Fruit fly (Drosophila melanogaster) whole organism, embryonic: ENCODE data around the gene CG14507.
A peak's percentile ranks its signal among the peaks of the same experiment; 100 is the strongest.

Experiments
- Asciz ChIP-seq: fragments of 200-800 bp; sonication (Bioruptor generic); optimal IDR thresholded peaks from 2 replicates; lab custom pipeline; 2017; ENCODE audit warnings: missing biosample characterization, mild to moderate bottlenecking, missing genetic modification characterization, missing genetic modification reagents
- CG10267 ChIP-seq: fragments of 200-800 bp; sonication (Bioruptor generic); optimal IDR thresholded peaks from 2 replicates; lab custom pipeline; 2018; ENCODE audit warnings: missing biosample characterization, mild to moderate bottlenecking, missing genetic modification characterization, moderate library complexity
- CG11723 ChIP-seq: fragments of 200-800 bp; sonication (Bioruptor generic); optimal IDR thresholded peaks from 2 replicates; lab custom pipeline; 2017; ENCODE audit warnings: missing biosample characterization, mild to moderate bottlenecking, missing genetic modification characterization
- CG12071 ChIP-seq: fragments of 200-800 bp; sonication (Bioruptor generic); optimal IDR thresholded peaks from 3 replicates; lab custom pipeline; 2018; ENCODE audit warnings: missing biosample characterization, mild to moderate bottlenecking, missing genetic modification characterization
- CG12299 ChIP-seq: fragments of 200-800 bp; sonication (Bioruptor generic); optimal IDR thresholded peaks from 2 replicates; lab custom pipeline; 2018; ENCODE audit warnings: missing biosample characterization, mild to moderate bottlenecking, missing genetic modification characterization
- CG13424 ChIP-seq: fragments of 200-800 bp; sonication (Bioruptor generic); optimal IDR thresholded peaks from 2 replicates; lab custom pipeline; 2019; ENCODE audit warnings: missing biosample characterization, mild to moderate bottlenecking, missing genetic modification characterization, moderate library complexity
- CG1602 ChIP-seq: fragments of 200-800 bp; sonication (Bioruptor generic); optimal IDR thresholded peaks from 3 replicates; lab custom pipeline; 2016; ENCODE audit warnings: missing biosample characterization, missing genetic modification characterization
- CG17359 ChIP-seq: fragments of 200-800 bp; sonication (Bioruptor generic); optimal IDR thresholded peaks from 3 replicates; lab custom pipeline; 2018; ENCODE audit warnings: missing biosample characterization, mild to moderate bottlenecking, missing genetic modification characterization, moderate library complexity
- CG2678 ChIP-seq: fragments of 200-800 bp; sonication (Bioruptor generic); optimal IDR thresholded peaks from 3 replicates; lab custom pipeline; 2019; ENCODE audit warnings: missing biosample characterization, mild to moderate bottlenecking, missing genetic modification characterization, moderate library complexity
- CG2889 ChIP-seq: fragments of 200-800 bp; sonication (Bioruptor generic); IDR thresholded peaks from 3 replicates; pipeline ENCODE4 v1.3.6; 2022; ENCODE audit warnings: missing biosample characterization, missing genetic modification characterization
- CG30431 ChIP-seq: fragments of 200-800 bp; sonication (Bioruptor generic); optimal IDR thresholded peaks from 2 replicates; lab custom pipeline; 2017; ENCODE audit warnings: missing biosample characterization, missing genetic modification characterization
- CG4820 ChIP-seq: fragments of 200-800 bp; sonication (Bioruptor generic); optimal IDR thresholded peaks from 3 replicates; lab custom pipeline; 2016; ENCODE audit warnings: missing biosample characterization, missing genetic modification characterization
- CG6175 ChIP-seq: fragments of 200-800 bp; sonication (Bioruptor generic); IDR thresholded peaks from 3 replicates; pipeline ENCODE4 v1.3.6; 2022; ENCODE audit warnings: missing biosample characterization, missing genetic modification characterization
- CG6654 ChIP-seq: fragments of 200-800 bp; sonication (Bioruptor generic); optimal IDR thresholded peaks from 2 replicates; lab custom pipeline; 2017; ENCODE audit warnings: missing biosample characterization, mild to moderate bottlenecking, missing genetic modification characterization
- CG7839 ChIP-seq: fragments of 200-800 bp; sonication (Bioruptor generic); optimal IDR thresholded peaks from 3 replicates; lab custom pipeline; 2018; ENCODE audit warnings: missing biosample characterization, mild to moderate bottlenecking, missing genetic modification characterization, moderate library complexity
- CG8765 ChIP-seq: fragments of 200-800 bp; sonication (Bioruptor generic); IDR thresholded peaks from 2 replicates; pipeline ENCODE4 v1.3.6; 2022; ENCODE audit warnings: missing biosample characterization, missing genetic modification characterization
- CG9437 ChIP-seq: fragments of 200-800 bp; sonication (Bioruptor generic); optimal IDR thresholded peaks from 2 replicates; lab custom pipeline; 2018; ENCODE audit warnings: missing biosample characterization, mild to moderate bottlenecking, missing genetic modification characterization
- CG9797 ChIP-seq: fragments of 200-800 bp; sonication (Bioruptor generic); optimal IDR thresholded peaks from 3 replicates; lab custom pipeline; 2018; ENCODE audit warnings: missing biosample characterization, mild to moderate bottlenecking, missing genetic modification characterization
- CG9817 ChIP-seq: fragments of 200-800 bp; sonication (Bioruptor generic); optimal IDR thresholded peaks from 2 replicates; lab custom pipeline; 2018; ENCODE audit warnings: missing biosample characterization, mild to moderate bottlenecking, missing genetic modification characterization, moderate library complexity
- CkIIα-i1 ChIP-seq: fragments of 200-800 bp; sonication (Bioruptor generic); IDR thresholded peaks from 2 replicates; pipeline ENCODE4 v1.3.6; 2022; ENCODE audit warnings: missing biosample characterization, missing genetic modification characterization
- CoRest ChIP-seq: fragments of 200-800 bp; sonication (Bioruptor generic); optimal IDR thresholded peaks from 3 replicates; lab custom pipeline; 2018; ENCODE audit warnings: missing biosample characterization, mild to moderate bottlenecking, missing genetic modification characterization, moderate library complexity
- D19A ChIP-seq: fragments of 200-800 bp; optimal IDR thresholded peaks from 3 replicates; lab custom pipeline; 2019; ENCODE audit warnings: missing biosample characterization, mild to moderate bottlenecking, missing genetic modification characterization, moderate library complexity
- Dref ChIP-seq: fragments of 200-800 bp; sonication (Bioruptor generic); IDR thresholded peaks from 2 replicates; pipeline ENCODE4 v1.3.6; 2022; ENCODE audit warnings: missing biosample characterization, missing genetic modification characterization
- Ets97D ChIP-seq: fragments of 200-800 bp; sonication (Bioruptor generic); optimal IDR thresholded peaks from 3 replicates; lab custom pipeline; 2016; ENCODE audit warnings: missing biosample characterization, missing genetic modification characterization
- Fer1 ChIP-seq: fragments of 200-800 bp; sonication (Bioruptor generic); optimal IDR thresholded peaks from 2 replicates; lab custom pipeline; 2017; ENCODE audit warnings: missing biosample characterization, mild to moderate bottlenecking, missing genetic modification characterization
- Hand ChIP-seq: fragments of 200-800 bp; sonication (Bioruptor generic); optimal IDR thresholded peaks from 2 replicates; lab custom pipeline; 2017; ENCODE audit warnings: mild to moderate bottlenecking, missing biosample characterization, missing genetic modification reagents, missing genetic modification characterization
- Mrtf ChIP-seq: fragments of 200-800 bp; sonication (Bioruptor generic); IDR thresholded peaks from 3 replicates; pipeline ENCODE4 v1.3.6; 2022; ENCODE audit warnings: missing biosample characterization, missing genetic modification characterization
- Optix ChIP-seq: fragments of 200-800 bp; sonication (Bioruptor generic); IDR thresholded peaks from 3 replicates; pipeline ENCODE4 v1.3.6; 2022; ENCODE audit warnings: missing biosample characterization, missing genetic modification characterization
- PHDP ChIP-seq: fragments of 200-800 bp; sonication (Bioruptor generic); optimal IDR thresholded peaks from 3 replicates; lab custom pipeline; 2018; ENCODE audit warnings: missing biosample characterization, mild to moderate bottlenecking, missing genetic modification characterization, moderate library complexity
- Sox102F ChIP-seq: fragments of 200-800 bp; sonication (Bioruptor generic); optimal IDR thresholded peaks from 2 replicates; lab custom pipeline; 2018; ENCODE audit warnings: missing biosample characterization, mild to moderate bottlenecking, missing genetic modification characterization, moderate library complexity
- Tbp ChIP-seq: fragments of >200 bp; optimal IDR thresholded peaks from 2 replicates; lab custom pipeline; 2018; ENCODE audit warnings: missing biosample characterization, missing genetic modification characterization
- aop ChIP-seq: fragments of 200-800 bp; sonication (Bioruptor generic); IDR thresholded peaks from 2 replicates; pipeline ENCODE4 v1.3.6; 2022; ENCODE audit warnings: missing biosample characterization, missing genetic modification characterization
- ara ChIP-seq: fragments of 200-800 bp; sonication (Bioruptor generic); IDR thresholded peaks from 2 replicates; pipeline ENCODE4 v1.3.6; 2022; ENCODE audit warnings: missing biosample characterization, missing genetic modification characterization
- dmrt11E ChIP-seq: fragments of 200-800 bp; sonication (Bioruptor generic); optimal IDR thresholded peaks from 3 replicates; lab custom pipeline; 2018; ENCODE audit warnings: missing biosample characterization, mild to moderate bottlenecking, missing genetic modification characterization, moderate library complexity
- dmrt99B ChIP-seq: fragments of 200-800 bp; sonication (Bioruptor generic); optimal IDR thresholded peaks from 2 replicates; lab custom pipeline; 2018; ENCODE audit warnings: missing biosample characterization, mild to moderate bottlenecking, missing genetic modification characterization, moderate library complexity
- ewg ChIP-seq: fragments of 200-800 bp; sonication (Bioruptor generic); optimal IDR thresholded peaks from 3 replicates; lab custom pipeline; 2017; ENCODE audit warnings: mild to moderate bottlenecking, missing biosample characterization, missing genetic modification reagents, missing genetic modification characterization
- gt ChIP-seq: fragments of 200-800 bp; sonication (Bioruptor generic); IDR thresholded peaks from 2 replicates; pipeline ENCODE4 v1.3.6; 2022; ENCODE audit warnings: missing biosample characterization, missing genetic modification characterization
- hkb ChIP-seq, 2 experiments: fragments of 200-800 bp in 1 of 2; fragments of >200 bp in 1 of 2; sonication (Bioruptor generic) in 1 of 2; IDR thresholded peaks in 1 of 2; optimal IDR thresholded peaks in 1 of 2; 2 replicates each; pipeline versions ENCODE4 v1.3.6 to Lab custom; 2017 to 2022; ENCODE audit warnings: missing biosample characterization in 1 of 2, missing genetic modification characterization in 1 of 2
- jigr1 ChIP-seq: fragments of 200-800 bp; sonication (Bioruptor generic); IDR thresholded peaks from 3 replicates; pipeline ENCODE4 v1.3.6; 2022; ENCODE audit warnings: missing biosample characterization, missing genetic modification characterization
- klu ChIP-seq: fragments of 200-800 bp; sonication (Bioruptor generic); IDR thresholded peaks from 2 replicates; pipeline ENCODE4 v1.3.6; 2022; ENCODE audit warnings: missing biosample characterization, missing genetic modification characterization
- prd ChIP-seq, 3 experiments: fragments of >200 bp in 2 of 3; fragments of 200-800 bp in 1 of 3; sonication (Bioruptor generic) in 1 of 3; optimal IDR thresholded peaks in 2 of 3; IDR thresholded peaks in 1 of 3; 2 replicates in 2 of 3; 3 replicates in 1 of 3; pipeline versions ENCODE4 v1.3.6 to Lab custom; 2017 to 2022; ENCODE audit warnings: missing biosample characterization in 1 of 3, missing genetic modification characterization in 1 of 3
- rib ChIP-seq: fragments of 200-800 bp; sonication (Bioruptor generic); IDR thresholded peaks from 2 replicates; pipeline ENCODE4 v1.3.6; 2022; ENCODE audit warnings: missing biosample characterization, missing genetic modification characterization
- ro ChIP-seq: fragments of 200-800 bp; sonication (Bioruptor generic); IDR thresholded peaks from 2 replicates; pipeline ENCODE4 v1.3.6; 2022; ENCODE audit warnings: missing biosample characterization, missing genetic modification characterization
- row ChIP-seq: fragments of 200-800 bp; sonication (Bioruptor generic); IDR thresholded peaks from 3 replicates; pipeline ENCODE4 v1.3.6; 2022; ENCODE audit warnings: missing biosample characterization, missing genetic modification characterization
- tap ChIP-seq: fragments of 200-800 bp; optimal IDR thresholded peaks from 3 replicates; lab custom pipeline; 2019; ENCODE audit warnings: missing biosample characterization, mild to moderate bottlenecking, missing genetic modification characterization, moderate library complexity
- tin ChIP-seq: fragments of 200-800 bp; sonication (Bioruptor generic); optimal IDR thresholded peaks from 3 replicates; lab custom pipeline; 2016; ENCODE audit warnings: missing biosample characterization, missing genetic modification characterization
- toy ChIP-seq: fragments of 200-800 bp; sonication (Bioruptor generic); IDR thresholded peaks from 2 replicates; pipeline ENCODE4 v1.3.6; 2022; ENCODE audit warnings: missing biosample characterization, missing genetic modification characterization
- twi ChIP-seq: fragments of 200-800 bp; optimal IDR thresholded peaks from 2 replicates; lab custom pipeline; 2019; ENCODE audit warnings: missing biosample characterization, mild to moderate bottlenecking, missing genetic modification characterization, moderate library complexity

CG14507 gene

DNA sequence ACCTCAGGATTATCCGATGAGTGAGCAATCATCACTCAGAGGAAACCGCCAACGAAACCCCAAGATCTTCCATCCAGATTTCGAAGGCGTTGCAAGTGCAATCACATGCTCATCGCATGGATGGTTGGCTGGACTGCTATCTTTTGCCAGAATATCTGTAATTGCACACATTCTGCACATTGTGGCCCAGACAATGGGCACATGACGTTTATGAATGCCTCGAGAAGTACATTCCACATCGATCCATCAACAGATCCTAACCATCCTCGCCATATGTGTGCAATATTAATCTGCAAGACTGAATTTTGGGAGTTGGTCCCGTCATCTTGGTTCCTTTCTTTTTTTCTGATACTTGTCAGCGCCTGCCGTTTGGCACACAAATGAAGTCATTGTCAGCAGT is 35.0 kb upstream of the CG14507 start:
- peak; percentile 97 for TF ChIP-seq twi
- no peak for TF ChIP-seq CkIIα-i1 (GFP tag; lab: Robert Waterston, UW)

DNA sequence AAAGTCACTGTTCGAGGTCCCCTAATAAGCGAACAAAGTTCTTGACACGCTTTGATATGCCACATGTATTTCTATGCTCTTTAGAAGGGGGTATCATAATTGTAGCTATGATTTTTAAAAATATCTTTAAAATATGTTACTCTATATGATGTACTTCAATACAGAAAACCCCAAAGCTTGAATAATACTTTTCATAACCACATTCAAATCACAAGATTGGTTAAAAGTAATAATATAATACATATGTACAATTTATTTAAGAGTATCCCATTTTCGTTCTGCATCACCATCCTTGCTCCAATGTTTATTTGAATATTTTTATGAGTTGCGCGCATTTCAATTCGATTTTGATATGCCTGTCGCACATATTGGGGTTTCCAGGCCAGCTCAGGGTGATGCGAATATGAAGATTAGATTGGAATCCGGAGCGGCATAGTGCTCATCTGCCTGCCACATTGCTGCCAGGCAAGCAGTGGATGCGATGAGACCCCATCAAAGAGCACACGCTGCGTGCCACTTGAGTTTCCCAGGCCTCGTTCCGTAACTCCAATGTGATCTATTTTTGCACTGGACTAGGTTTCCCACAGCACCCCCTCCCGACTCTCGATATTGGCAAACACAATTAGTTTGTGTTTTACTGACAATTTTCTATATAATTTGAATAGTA is 32.1 kb upstream of the CG14507 start:
- TF ChIP-seq CG10267 (tag; lab: Kevin White, UChicago) (no peak), Optix (no peak), ro (GFP tag; lab: Robert Waterston, UW) (no peak), CG9437 (GFP tag; lab: Kevin White, UChicago) (no peak), toy (GFP tag; lab: Robert Waterston, UW) (no peak), Ets97D (GFP tag; lab: Kevin White, UChicago) (no peak), CG1602 (no peak), CG12299 (tag; lab: Kevin White, UChicago) (no peak), ara (GFP tag; lab: Robert Waterston, UW) (no peak), dmrt99B (tag; lab: Kevin White, UChicago) (peak; percentile 8), dmrt11E (tag; lab: Kevin White, UChicago) (no peak), hkb (optimal IDR thresholded peaks at IDR 0.05; lab: Kevin White, UChicago) (no peak), hkb (GFP tag; IDR thresholded peaks at IDR 0.05; lab: Robert Waterston, UW) (no peak), rib (GFP tag; lab: Robert Waterston, UW) (no peak), CG17359 (tag; lab: Kevin White, UChicago) (peak; percentile 13), CG11723 (GFP tag; lab: Kevin White, UChicago) (no peak), tap (peak; percentile 3), CG9797 (GFP tag; lab: Kevin White, UChicago) (no peak), CG2889 (no peak), Dref (GFP tag; lab: Robert Waterston, UW) (no peak), CG12071 (no peak), Asciz (GFP tag; lab: Kevin White, UChicago) (no peak), Mrtf (no peak), CG4820 (no peak), CG30431 (GFP tag; lab: Kevin White, UChicago) (no peak), CG6654 (GFP tag; lab: Kevin White, UChicago) (no peak), CG8765 (no peak), CG7839 (tag; lab: Kevin White, UChicago) (peak; percentile 11), klu (GFP tag; lab: Robert Waterston, UW) (no peak), row (GFP tag; lab: Robert Waterston, UW) (peak; percentile 46), tin (GFP tag; lab: Kevin White, UChicago) (no peak), gt (GFP tag; lab: Robert Waterston, UW) (no peak), Fer1 (GFP tag; lab: Kevin White, UChicago) (no peak), CG2678 (peak; percentile 27), Hand (no peak), Sox102F (GFP tag; lab: Kevin White, UChicago) (peak; percentile 28), CG13424 (tag; lab: Kevin White, UChicago) (no peak), Tbp (GFP tag; lab: Kevin White, UChicago) (no peak), CG9817 (tag; lab: Kevin White, UChicago) (no peak), D19A (tag; lab: Kevin White, UChicago) (peak; percentile 93), prd (optimal IDR thresholded peaks at IDR 0.05; lab: Kevin White, UChicago) (no peak), prd (GFP tag; IDR thresholded peaks at IDR 0.05; lab: Robert Waterston, UW) (no peak), jigr1 (GFP tag; lab: Robert Waterston, UW) (no peak), CG6175 (GFP tag; lab: Robert Waterston, UW) (no peak), ewg (GFP tag; lab: Kevin White, UChicago) (no peak), aop (GFP tag; lab: Robert Waterston, UW) (no peak), PHDP (peak; percentile 28), CoRest (tag; lab: Kevin White, UChicago) (peak; percentile 6)
